Worm (Caenorhabditis elegans): ENCODE data around the gene Y57E12AL.1.

DNA sequence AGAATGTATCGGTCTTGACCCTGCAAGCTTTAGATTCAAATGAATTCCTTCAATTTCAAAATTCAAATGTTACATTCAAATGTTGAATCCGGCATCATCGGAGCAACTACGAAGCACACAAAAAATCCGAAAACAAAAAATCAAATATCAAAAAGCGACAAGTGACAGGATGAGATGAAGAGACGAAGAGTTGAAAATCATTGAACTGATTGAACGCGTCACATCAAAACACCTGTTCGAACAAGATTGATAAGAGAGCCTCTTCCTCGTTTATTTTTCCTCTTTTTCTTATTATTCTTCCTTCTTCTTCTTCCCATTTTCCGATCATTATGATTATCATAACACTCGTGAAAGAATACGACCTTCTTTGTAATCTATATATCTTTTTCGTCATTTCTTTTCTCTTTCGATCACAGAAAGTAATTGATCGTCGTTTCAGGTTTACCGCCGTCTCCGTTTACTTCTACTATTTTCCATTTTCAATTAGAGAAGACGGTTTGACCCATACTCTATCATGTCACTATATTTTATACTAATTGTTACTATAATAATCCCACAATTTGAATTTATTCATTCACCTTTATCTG is 25.3 kb downstream of the Y57E12AL.1 start, which contains the start of gene VC5.2:
- no peak for TF ChIP-seq rbr-2 (tag; optimal IDR thresholded peaks at IDR 0.05)
- TF ChIP-seq skn-1 (tag; optimal IDR thresholded peaks at IDR 0.05), result no peak
- TF ChIP-seq unc-39 (tag; optimal IDR thresholded peaks at IDR 0.05), result no peak
- no peak for TF ChIP-seq mdl-1 (tag; optimal IDR thresholded peaks at IDR 0.05)

Data from whole organism, L4 larva.